Worm (Caenorhabditis elegans) whole organism, midembryonic: ENCODE results near the gene F32G8.2.

Experiments
- T22C8.4 ChIP-seq: fragments of 200-800 bp; sonication (Bioruptor generic); IDR thresholded peaks from 2 replicates; pipeline ENCODE4 v1.3.6; 2022; ENCODE audit warnings: missing genetic modification characterization, missing compliant biosample characterization
- cog-1 ChIP-seq: sonication (generic microtip); optimal IDR thresholded peaks from 2 replicates; lab custom pipeline; 2016; ENCODE audit warnings: missing genetic modification characterization, missing compliant biosample characterization
- flt-1 ChIP-seq: fragments of 200-800 bp; sonication (Bioruptor generic); IDR thresholded peaks from 2 replicates; pipeline ENCODE4 v1.3.6; 2022; ENCODE audit warnings: missing genetic modification characterization, missing compliant biosample characterization
- klf-2 ChIP-seq: fragments of 200-800 bp; sonication (Bioruptor generic); conservative IDR thresholded peaks from 2 replicates; pipeline ENCODE4 v1.3.6; 2022; ENCODE audit warnings: missing genetic modification reagents, missing genetic modification characterization, missing compliant biosample characterization
- med-1 ChIP-seq: sonication (generic microtip); optimal IDR thresholded peaks from 2 replicates; lab custom pipeline; 2017; ENCODE audit warnings: missing genetic modification characterization, mild to moderate bottlenecking, missing compliant biosample characterization, antibody characterized with exemption, missing genetic modification reagents; ENCODE audit not compliant: insufficient read depth
- ref-1 ChIP-seq: fragments of 200-800 bp; sonication (Bioruptor generic); conservative IDR thresholded peaks from 2 replicates; pipeline ENCODE4 v1.3.6; 2022; ENCODE audit warnings: missing genetic modification reagents, missing genetic modification characterization, missing compliant biosample characterization
- tab-1 ChIP-seq: fragments of 200-800 bp; sonication (Bioruptor generic); IDR thresholded peaks from 2 replicates; pipeline ENCODE4 v1.3.6; 2022; ENCODE audit warnings: missing genetic modification characterization, missing compliant biosample characterization
- ztf-23 ChIP-seq: fragments of 200-800 bp; sonication (Bioruptor generic); IDR thresholded peaks from 2 replicates; pipeline ENCODE4 v1.3.6; 2022; ENCODE audit warnings: missing genetic modification reagents, missing genetic modification characterization, missing compliant biosample characterization
- ztf-29 ChIP-seq: fragments of 200-800 bp; sonication (Bioruptor generic); IDR thresholded peaks from 2 replicates; pipeline ENCODE4 v1.3.6; 2022; ENCODE audit warnings: missing genetic modification reagents, missing genetic modification characterization, missing compliant biosample characterization

DNA sequence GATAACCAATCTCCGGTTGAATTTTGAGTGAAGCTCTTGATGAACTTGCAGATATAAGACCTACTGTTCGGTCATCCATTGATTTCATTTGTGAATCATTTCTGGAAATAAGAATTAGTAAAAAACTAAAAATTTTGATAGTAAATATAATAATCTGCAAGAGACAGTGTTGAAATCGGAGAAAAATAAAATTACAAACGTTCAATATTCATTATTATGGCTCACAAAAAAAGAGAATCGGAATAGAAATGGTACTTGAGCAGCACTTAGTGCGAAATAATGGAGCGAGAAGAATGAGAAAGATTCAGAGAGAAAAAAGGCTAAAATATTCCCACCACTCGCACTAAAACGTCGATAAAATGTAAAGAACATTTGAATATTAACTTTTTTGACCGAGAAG, 26.5 kb downstream of the F32G8.2 start, which contains the start of gene vps-54:
- TF ChIP-seq klf-2 (GFP tag; lab: Robert Waterston, UW) (no peak), med-1 (no peak), cog-1 (tag; lab: Kevin White, UChicago) (no peak), T22C8.4 (GFP tag; lab: Robert Waterston, UW) (no peak), ref-1 (GFP tag; lab: Robert Waterston, UW) (no peak), flt-1 (GFP tag; lab: Robert Waterston, UW) (no peak), ztf-23 (GFP tag; lab: Robert Waterston, UW) (no peak), ztf-29 (GFP tag; lab: Robert Waterston, UW) (no peak), tab-1 (GFP tag; lab: Robert Waterston, UW) (no peak)
